Worm (Caenorhabditis elegans) whole organism, L1 larva: Measurements from ENCODE around the gene F18E3.11.

Source experiments
- ama-1 ChIP-seq: fragments of 150-350 bp; optimal IDR thresholded peaks from 2 replicates; lab custom pipeline; 2014
- lin-13 ChIP-seq: fragments of 150-350 bp; optimal IDR thresholded peaks from 2 replicates; lab custom pipeline; 2014; ENCODE audit warnings: missing biosample characterization, missing genetic modification reagents, missing genetic modification characterization
- mdl-1 ChIP-seq, 2 experiments: fragments of 150-350 bp; optimal IDR thresholded peaks; 2 replicates each; lab custom pipeline; 2014 to 2017; ENCODE audit warnings: missing biosample characterization in 2 of 2, missing genetic modification characterization in 2 of 2, inconsistent platforms in 1 of 2
- nhr-11 ChIP-seq: fragments of 150-350 bp; optimal IDR thresholded peaks from 2 replicates; lab custom pipeline; 2014; ENCODE audit warnings: missing biosample characterization, missing genetic modification characterization
- pqm-1 ChIP-seq: sonication (generic microtip); optimal IDR thresholded peaks from 3 replicates; lab custom pipeline; 2017; ENCODE audit warnings: missing biosample characterization, missing genetic modification characterization
- rnt-1 ChIP-seq: sonication (generic microtip); optimal IDR thresholded peaks from 2 replicates; lab custom pipeline; 2016; ENCODE audit warnings: mild to moderate bottlenecking, missing genetic modification characterization, moderate library complexity, missing compliant biosample characterization
- vab-15 ChIP-seq: sonication (generic microtip); optimal IDR thresholded peaks from 2 replicates; lab custom pipeline; 2017; ENCODE audit warnings: missing genotype, mild to moderate bottlenecking, missing genetic modification characterization, missing compliant biosample characterization
- zag-1 ChIP-seq: fragments of 150-350 bp; optimal IDR thresholded peaks from 2 replicates; lab custom pipeline; 2014; ENCODE audit warnings: missing biosample characterization, missing genetic modification characterization

DNA sequence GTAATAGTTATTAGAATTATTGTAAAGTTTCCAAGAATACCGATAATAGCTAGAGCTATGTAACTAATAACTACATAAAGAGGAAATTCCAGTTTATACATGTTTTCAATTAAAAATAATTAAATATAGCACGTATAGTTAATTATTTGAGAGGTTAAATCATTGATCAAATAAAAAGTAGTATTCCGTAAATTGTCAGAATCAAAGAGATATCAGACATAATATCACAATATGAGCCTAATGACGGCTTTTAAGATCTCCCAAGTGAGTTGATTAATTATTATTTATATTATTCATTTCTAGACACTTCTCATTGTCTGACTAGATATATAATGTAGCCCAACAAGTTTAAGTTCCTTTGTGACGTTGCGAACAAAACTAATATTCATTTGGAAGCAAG is 33.9 kb upstream of the F18E3.11 start, which contains the start of gene srsx-24:
- TF ChIP-seq lin-13 (GFP tag; lab: Kevin White, UChicago) (no peak), rnt-1 (tag; lab: Kevin White, UChicago) (no peak), nhr-11 (tag; lab: Kevin White, UChicago) (no peak), pqm-1 (tag; lab: Kevin White, UChicago) (no peak), vab-15 (tag; lab: Kevin White, UChicago) (no peak), mdl-1 (tag; optimal IDR thresholded peaks at IDR 0.05; lab: Kevin White, UChicago) (no peak), ama-1 (no peak), zag-1 (no peak)
